Fruit fly (Drosophila melanogaster): ENCODE data around the gene Usf.

The Usf gene

DNA sequence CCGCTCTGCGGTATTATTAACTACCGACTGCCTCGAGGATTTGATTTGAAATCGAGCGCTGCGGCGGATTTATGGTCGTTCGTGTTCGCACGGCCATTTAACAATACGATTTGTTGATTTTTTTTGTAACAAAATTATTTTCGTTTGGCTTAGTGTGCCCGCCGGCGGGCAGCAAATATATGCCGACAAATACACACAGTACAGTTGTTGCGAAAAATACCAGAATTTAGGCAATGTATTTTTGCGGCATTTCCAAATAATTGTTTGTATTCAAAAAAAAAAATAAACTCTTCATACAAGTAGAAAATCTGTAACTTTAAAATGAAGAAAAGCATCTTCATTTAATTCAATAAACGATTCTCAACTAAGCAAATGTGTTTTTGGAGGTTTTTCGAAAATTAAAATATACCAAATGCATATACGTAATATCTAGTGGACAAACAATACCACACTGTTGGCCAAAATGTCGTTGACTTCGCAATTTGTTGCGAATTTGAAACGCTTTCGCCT lies at the start of gene Usf, which contains the start of gene CG15912:
Usf (minus strand) TSS at position 184 of the 510 bp plus-strand sequence.
CG15912 (plus strand) TSS at position 460 of the 510 bp plus-strand sequence.
- TF ChIP-seq CTCF (optimal IDR thresholded peaks at IDR 0.05) (no peak), CG8478 (optimal IDR thresholded peaks at IDR 0.05) (no peak)

DNA sequence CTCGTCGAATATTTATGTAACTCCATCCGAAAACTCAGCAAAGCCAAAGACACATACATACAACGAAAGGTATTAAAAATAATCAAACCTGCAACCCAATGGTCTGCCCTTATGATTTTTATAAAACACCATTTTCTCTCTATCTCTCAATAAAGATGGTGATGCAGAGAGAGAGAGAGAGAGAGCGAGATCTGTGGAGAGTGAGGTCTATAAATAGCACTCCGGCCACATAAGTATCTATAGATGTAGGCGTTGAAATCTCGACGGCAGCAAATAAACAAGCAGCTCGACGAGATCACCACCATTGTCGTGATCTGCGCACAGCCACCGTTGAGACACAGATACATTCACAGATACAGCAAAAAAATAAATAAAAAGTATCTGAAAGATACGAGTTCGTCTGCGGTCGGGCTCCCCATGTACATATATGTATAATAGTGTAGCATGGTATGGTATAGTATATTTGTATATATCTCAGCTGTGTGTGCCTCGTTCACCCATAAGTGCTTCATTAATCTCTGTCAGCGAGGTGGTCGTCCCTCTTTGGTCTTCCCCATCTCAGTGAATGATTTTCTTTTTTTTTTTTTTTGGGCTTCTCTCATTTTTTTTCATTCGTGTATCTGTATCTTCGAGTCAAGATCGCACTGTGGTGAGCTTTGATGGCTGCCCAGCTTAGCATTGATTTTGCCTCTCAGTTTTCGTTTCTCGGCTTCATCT lies 48.0 kb upstream of the Usf start:
- TF ChIP-seq CG8478 (optimal IDR thresholded peaks at IDR 0.05) (no peak), CTCF (optimal IDR thresholded peaks at IDR 0.05) (no peak)

DNA sequence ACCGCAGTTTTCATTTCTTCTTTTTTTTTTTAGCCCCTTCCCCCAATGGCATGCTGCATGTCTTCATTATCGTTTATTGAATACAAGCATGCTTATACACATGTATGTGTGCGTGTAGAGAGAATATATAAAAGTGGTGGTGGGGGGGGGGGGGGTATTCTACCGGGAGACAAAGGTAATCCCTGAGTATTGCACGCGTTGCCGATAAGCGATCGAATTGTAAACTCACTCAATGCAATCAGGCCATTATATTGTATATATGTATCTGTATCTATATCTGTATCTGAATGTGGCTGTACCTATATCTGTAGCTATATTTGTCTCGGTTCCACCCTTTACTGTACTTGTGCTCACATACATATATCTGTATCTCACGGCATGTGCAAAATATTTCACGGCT lies 43.7 kb upstream of the Usf start:
- no peak for TF ChIP-seq CG8478 (optimal IDR thresholded peaks at IDR 0.05)
- TF ChIP-seq CTCF (optimal IDR thresholded peaks at IDR 0.05): no peak

DNA sequence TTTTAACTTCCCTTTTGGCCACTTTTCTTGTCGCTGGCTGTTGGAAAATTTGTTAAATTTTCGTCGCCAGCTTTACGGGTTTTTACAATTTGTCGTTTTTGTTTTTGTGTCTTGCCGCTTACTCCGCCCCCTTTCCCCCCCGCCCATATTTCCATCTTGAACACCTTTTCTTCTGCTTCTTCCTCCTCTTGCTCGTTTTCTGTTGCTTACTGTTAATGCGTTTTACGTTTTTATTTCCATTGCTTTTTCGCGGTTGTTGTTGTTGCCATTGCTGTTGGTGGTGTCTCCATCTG lies 42.1 kb upstream of the Usf start:
- TF ChIP-seq CTCF (optimal IDR thresholded peaks at IDR 0.05) (no peak), CG8478 (optimal IDR thresholded peaks at IDR 0.05) (no peak)

DNA sequence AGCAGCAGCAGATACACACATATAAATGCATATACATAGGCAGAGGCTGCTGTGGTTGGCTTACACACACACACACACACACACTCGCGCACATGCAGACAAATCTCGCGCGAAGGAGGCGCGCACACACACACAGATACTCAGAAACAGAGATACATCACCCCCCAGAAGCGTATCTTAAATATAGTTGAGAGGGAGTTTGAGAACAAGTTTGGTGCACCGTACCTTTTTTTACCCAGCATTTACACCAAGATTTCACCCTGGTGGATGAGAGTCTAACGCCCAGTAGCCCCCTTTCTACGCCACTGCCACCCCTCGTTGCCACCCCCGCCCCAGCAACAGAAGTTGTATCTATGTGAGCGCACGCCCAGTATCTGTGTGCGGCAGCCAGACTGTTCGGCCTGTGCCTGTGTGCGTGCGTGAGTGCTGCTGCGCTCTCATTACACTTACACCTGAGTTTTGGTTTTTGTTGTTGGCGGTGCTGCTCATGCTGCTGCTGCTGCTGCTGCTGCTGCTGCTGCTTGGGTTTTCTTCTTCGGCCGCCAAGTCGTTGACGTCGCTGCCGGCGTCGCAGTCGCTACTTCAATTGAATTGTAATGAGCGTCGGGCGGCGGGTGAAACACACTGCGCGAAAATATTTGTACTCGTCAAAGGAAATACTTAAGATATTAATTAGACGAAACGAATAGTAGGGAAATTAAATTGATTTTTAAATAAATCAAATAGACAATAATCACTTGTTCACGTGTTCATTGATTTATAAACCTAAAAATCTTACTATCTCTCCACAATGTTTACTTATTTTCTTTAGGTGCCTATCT lies 41.6 kb upstream of the Usf start:
- TF ChIP-seq CTCF (optimal IDR thresholded peaks at IDR 0.05) (no peak), CG8478 (optimal IDR thresholded peaks at IDR 0.05) (no peak)

DNA sequence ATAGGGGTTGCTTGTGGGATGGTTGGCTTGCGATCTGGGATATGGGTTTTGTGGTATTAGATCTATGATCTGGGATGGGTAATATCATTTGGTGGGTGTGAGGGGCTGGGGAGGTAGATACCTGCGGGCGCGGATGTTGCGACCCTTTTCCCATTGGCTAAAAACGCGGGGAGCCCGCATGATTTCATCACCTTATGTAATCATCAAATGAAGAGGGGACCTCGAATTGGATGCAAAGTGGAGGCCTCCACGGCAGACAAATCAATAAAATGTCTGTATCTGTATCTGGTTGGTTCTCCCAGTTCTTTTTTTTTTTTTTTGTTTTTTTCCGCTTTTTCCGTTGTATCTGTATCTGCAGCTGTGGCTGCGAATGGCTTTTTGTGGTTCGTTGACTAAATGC lies 40.4 kb upstream of the Usf start:
- no peak for TF ChIP-seq CTCF (optimal IDR thresholded peaks at IDR 0.05)
- TF ChIP-seq CG8478 (optimal IDR thresholded peaks at IDR 0.05): no peak

DNA sequence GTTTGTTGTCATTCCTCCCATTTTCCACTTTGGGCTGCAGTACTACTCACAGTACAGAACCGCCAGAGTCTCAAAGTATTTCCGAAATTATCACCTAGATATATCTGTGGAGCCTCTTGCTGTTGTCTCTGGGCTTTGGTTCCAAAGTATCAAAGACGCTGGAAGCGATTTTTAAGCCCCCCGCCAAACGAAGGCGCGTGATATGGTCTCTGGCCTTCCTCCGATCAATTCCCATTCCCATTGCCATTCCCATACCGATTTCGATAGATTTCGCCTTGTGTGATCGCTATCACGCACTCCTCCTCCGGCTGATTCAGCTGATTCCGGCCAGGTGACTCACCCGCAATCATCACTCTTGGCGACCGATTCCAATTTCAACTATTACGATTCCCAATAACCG lies 39.0 kb upstream of the Usf start:
- TF ChIP-seq CTCF (optimal IDR thresholded peaks at IDR 0.05) (no peak), CG8478 (optimal IDR thresholded peaks at IDR 0.05) (no peak)

DNA sequence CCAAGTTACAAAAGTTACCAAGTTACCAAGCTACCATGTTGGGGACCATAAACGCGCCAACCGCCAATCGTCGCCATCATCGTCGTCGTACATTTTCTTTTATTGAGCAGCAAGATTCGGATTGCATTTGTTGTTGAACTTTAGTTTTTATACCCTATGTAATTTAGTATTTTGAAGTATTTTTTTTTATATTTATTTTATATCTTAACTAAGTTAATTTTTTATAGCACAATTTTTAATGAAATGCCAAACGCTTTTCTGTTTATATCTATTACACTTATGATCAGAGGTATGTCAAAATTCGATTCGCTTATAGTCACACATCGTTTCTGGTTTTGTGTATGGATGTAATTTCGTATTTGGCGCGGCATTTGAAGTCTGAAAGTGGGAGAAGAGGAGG lies 33.8 kb upstream of the Usf start:
- no peak for TF ChIP-seq CTCF (optimal IDR thresholded peaks at IDR 0.05)
- TF ChIP-seq CG8478 (optimal IDR thresholded peaks at IDR 0.05): no peak

DNA sequence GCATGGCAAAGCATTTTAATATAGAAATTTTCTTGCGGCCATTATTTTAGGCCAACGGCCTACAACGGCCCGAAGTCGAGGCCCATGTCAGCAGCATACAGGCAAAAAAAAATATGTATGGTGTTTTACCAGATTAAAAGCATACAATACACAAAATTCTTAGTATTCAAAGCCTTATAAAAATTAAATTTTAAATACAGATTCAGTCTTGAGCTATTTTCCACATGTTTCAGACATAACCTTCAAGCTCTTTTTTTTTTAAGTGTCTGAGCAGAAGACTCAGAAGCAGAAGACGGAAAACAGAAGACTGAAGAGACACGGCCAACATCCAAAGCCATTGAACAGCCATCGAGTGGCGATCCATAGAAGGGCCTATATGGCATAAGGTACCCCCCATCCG lies 33.2 kb upstream of the Usf start:
- TF ChIP-seq CG8478 (optimal IDR thresholded peaks at IDR 0.05) (no peak), CTCF (optimal IDR thresholded peaks at IDR 0.05) (no peak)

DNA sequence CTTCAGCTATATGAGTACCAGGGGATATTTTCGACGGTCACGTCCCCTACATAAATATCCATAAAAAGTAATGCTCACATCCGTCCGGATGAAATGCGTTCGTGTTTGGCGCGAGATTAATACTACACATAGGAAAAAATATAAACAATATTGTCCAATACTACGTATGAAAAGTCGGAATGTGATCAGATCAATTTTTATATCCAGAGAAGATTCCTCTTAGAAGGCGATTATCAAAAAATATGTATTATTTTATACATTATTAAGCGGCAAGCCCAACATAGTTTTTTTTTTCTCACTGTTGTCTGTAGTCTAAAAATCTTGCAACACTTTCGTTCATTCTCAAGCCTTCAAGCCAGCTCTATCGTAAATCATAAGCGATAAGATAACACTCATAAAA lies 25.4 kb upstream of the Usf start:
- TF ChIP-seq CTCF (optimal IDR thresholded peaks at IDR 0.05): no peak

DNA sequence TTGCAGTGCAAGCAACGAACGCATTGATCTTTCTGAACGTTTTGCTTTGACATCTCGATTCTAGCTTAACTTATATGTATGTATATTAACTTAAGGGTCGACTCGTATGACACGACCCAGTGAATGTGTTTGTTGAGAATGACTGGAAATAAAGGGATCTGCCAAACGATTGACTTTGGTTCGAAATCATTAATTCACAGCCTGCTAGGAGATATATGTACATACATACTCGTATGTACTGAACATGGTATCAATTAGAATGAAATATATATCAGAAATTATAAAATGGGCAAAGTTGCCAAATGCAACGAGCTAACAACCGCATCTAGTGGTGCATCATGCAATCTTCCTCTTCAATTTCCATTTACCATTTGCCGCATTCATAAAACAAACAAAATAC lies 23.2 kb upstream of the Usf start, which contains the start of gene CG12684:
CG12684 (minus strand) TSS at position 101 of the 400 bp plus-strand sequence.
- TF ChIP-seq CG8478 (optimal IDR thresholded peaks at IDR 0.05) (no peak), CTCF (optimal IDR thresholded peaks at IDR 0.05) (no peak)

DNA sequence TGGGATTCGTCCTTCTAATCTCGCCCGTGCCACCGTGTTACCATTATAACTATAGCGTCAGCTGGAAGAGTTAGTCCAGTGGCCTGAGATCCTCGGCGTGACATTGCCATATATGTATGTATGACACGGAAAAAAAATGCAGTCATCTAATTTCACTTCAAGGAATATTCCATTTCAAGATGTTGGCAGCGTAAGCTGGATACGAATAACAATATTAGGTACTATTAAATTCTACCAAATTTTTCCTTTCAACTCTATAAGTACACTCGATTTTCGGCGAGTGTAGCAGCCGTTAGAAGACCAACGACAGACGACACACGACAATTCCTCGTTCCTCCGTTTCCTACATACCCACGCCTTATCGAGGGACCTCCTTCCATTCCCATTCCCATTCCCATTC lies 16.4 kb upstream of the Usf start:
- TF ChIP-seq CG8478 (optimal IDR thresholded peaks at IDR 0.05): no peak

DNA sequence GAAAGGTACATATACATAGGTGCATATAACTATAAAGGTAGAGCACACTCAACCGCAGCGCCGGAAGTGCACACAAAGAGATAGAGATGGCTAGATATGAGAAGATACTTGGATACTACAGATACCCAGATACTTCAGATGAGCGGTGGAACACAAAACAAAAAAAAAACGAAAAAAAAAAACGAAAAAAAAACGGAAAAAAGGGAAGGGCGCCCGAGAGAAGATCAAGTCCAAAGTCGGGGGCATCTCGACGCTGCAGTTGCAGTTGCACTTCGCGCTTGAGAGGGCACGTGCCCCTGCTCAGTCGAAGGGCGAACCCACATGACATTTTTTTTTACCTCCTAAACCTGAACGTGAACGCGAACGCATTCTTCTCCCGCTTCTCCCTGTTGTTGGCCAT lies 15.4 kb upstream of the Usf start:
- no peak for TF ChIP-seq CTCF (optimal IDR thresholded peaks at IDR 0.05)
- no peak for TF ChIP-seq CG8478 (optimal IDR thresholded peaks at IDR 0.05)

DNA sequence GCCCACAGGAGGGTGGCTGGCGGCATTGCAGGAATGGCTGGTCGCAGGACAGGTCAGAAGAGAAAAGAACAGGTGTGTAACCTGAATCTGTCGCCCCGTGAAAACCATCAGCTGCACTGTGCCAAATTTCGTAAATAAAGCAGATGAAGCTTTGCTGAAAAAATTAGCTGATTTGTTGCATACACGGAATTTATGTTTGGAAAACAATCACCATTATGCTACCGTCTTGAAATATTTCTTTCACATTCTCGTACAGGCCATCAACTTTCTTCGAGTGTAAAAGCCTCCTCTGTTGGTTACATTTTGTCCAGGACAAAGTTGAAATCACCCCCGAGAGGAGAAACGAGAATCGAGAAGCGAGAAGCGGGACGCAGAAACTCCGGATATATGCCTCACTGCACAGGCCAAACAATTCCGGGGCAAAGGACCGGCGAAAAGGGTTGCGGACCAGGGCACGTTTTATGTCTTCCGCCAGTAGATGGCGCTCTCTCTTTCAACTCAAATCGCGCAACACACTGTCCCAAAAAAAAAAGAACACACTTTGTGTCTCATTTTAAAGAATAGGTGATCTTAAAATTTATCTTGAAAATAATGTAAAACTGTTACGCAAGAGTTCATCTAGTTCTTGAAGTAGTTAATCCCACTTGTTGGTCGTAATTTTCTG lies 11.7 kb upstream of the Usf start:
- TF ChIP-seq CTCF (optimal IDR thresholded peaks at IDR 0.05) (peak; percentile 79), CG8478 (optimal IDR thresholded peaks at IDR 0.05) (no peak)

DNA sequence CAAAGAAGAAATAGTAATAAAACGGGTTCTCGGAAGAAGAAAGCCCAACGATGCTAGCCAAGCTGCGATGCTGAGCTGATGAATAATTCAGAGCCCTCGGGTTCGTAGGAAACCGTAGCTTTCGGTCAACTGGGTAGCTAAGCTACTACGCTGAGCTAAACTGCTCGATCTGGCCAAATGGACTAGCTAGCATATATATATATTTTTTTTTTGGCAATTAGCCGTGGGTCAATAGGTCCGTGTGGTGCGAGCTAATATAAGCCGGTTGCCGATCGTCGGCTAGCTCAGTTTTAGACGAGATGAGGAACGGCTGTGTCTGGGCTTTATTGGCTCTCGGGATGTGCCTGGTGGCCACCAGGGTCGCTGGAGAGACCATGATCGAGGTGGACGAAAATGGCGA lies 9.2 kb upstream of the Usf start, which contains the start of gene CG3546:
CG3546 (plus strand) TSS at position 301 of the 400 bp plus-strand sequence.
- no peak for TF ChIP-seq CG8478 (optimal IDR thresholded peaks at IDR 0.05)
- no peak for TF ChIP-seq CTCF (optimal IDR thresholded peaks at IDR 0.05)

DNA sequence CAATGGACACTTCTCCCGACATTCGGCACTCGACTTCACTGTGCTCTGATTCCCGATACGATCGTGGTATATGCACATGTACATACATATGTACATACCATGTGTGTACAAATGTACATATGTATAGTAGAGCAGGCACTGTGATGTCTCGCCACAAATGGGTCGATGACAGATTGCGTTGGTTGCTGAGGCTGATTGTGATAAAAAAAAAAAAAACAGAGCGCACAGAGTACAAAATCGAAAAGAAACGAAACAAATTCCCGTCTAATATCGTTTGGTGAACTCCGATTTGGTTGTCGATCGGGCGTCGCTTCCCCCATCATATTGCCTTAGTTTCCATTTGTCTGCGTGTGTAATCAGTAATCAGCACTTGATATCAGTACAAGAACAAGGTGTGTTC lies 7.2 kb upstream of the Usf start:
- TF ChIP-seq CG8478 (optimal IDR thresholded peaks at IDR 0.05) (no peak), CTCF (optimal IDR thresholded peaks at IDR 0.05) (no peak)
